Fruit fly (Drosophila melanogaster) S2 (cell line): ENCODE data around the gene CG13008.

Experiments
- CG8478 ChIP-seq: fragments of >200 bp; optimal IDR thresholded peaks from 2 replicates; lab custom pipeline; 2018
- CTCF ChIP-seq, 2 experiments: fragments of >200 bp; optimal IDR thresholded peaks; 2 replicates each; lab custom pipeline; 2018

dm6 chrX:16757645-16758044 lies 46.5 kb downstream of the CG13008 start:
- no peak for TF ChIP-seq CG8478 (lab: Kevin White, UChicago)
- no peak for TF ChIP-seq CTCF (optimal IDR thresholded peaks at IDR 0.05; lab: Kevin White, UChicago)
